Worm (Caenorhabditis elegans) whole organism, young adult: ENCODE data around the gene sdf-9.

Source experiments
- B0019.2 ChIP-seq: fragments of 200-800 bp; sonication (Bioruptor generic); conservative IDR thresholded peaks from 2 replicates; pipeline ENCODE4 v1.3.6; 2022; ENCODE audit warnings: missing genetic modification reagents, missing genetic modification characterization, missing compliant biosample characterization
- C17E4.6 ChIP-seq: fragments of 200-800 bp; sonication (Bioruptor generic); IDR thresholded peaks from 2 replicates; pipeline ENCODE4 v1.3.6; 2022; ENCODE audit warnings: missing genetic modification reagents, missing genetic modification characterization, missing compliant biosample characterization
- D2030.7 ChIP-seq: fragments of 200-800 bp; sonication (Bioruptor generic); IDR thresholded peaks from 2 replicates; pipeline ENCODE4 v1.3.6; 2022; ENCODE audit warnings: missing genetic modification reagents, missing genetic modification characterization, missing compliant biosample characterization
- F37B4.10 ChIP-seq: fragments of 200-800 bp; sonication (Bioruptor generic); IDR thresholded peaks from 2 replicates; pipeline ENCODE4 v1.3.6; 2022; ENCODE audit warnings: missing genetic modification characterization, missing compliant biosample characterization
- F49E8.2 ChIP-seq: sonication (generic microtip); optimal IDR thresholded peaks from 3 replicates; lab custom pipeline; 2017; ENCODE audit warnings: missing genetic modification characterization, mild to moderate bottlenecking, missing compliant biosample characterization, antibody characterized with exemption, moderate library complexity; ENCODE audit not compliant: insufficient read depth
- F57C9.4 ChIP-seq: sonication (generic microtip); optimal IDR thresholded peaks from 2 replicates; lab custom pipeline; 2017; ENCODE audit warnings: mild to moderate bottlenecking, missing genetic modification characterization, missing compliant biosample characterization
- K12H6.12 ChIP-seq: fragments of 200-800 bp; sonication (Bioruptor generic); optimal IDR thresholded peaks from 2 replicates; lab custom pipeline; 2018; ENCODE audit warnings: mild to moderate bottlenecking, missing genetic modification characterization, missing compliant biosample characterization
- Y56A3A.18 ChIP-seq: fragments of 200-800 bp; sonication (Bioruptor generic); IDR thresholded peaks from 2 replicates; pipeline ENCODE4 v1.3.6; 2022; ENCODE audit warnings: missing genetic modification reagents, missing genetic modification characterization, missing compliant biosample characterization
- ZK185.1 ChIP-seq: sonication (generic microtip); optimal IDR thresholded peaks from 2 replicates; lab custom pipeline; 2016; ENCODE audit warnings: mild to moderate bottlenecking, missing genetic modification characterization, missing compliant biosample characterization; ENCODE audit not compliant: poor library complexity, severe bottlenecking
- attf-5 ChIP-seq: fragments of 200-800 bp; sonication (Bioruptor generic); optimal IDR thresholded peaks from 2 replicates; lab custom pipeline; 2018; ENCODE audit warnings: mild to moderate bottlenecking, missing genetic modification characterization, missing compliant biosample characterization
- bed-1 ChIP-seq: fragments of 200-800 bp; sonication (Bioruptor generic); IDR thresholded peaks from 2 replicates; pipeline ENCODE4 v1.3.6; 2022; ENCODE audit warnings: missing genetic modification reagents, missing genetic modification characterization, missing compliant biosample characterization
- bed-2 ChIP-seq: fragments of 200-800 bp; sonication (Bioruptor generic); IDR thresholded peaks from 2 replicates; pipeline ENCODE4 v1.3.6; 2022; ENCODE audit warnings: missing genetic modification reagents, missing genetic modification characterization, missing compliant biosample characterization
- ccch-3 ChIP-seq: fragments of 200-800 bp; sonication (Bioruptor generic); optimal IDR thresholded peaks from 2 replicates; lab custom pipeline; 2018; ENCODE audit warnings: mild to moderate bottlenecking, missing genetic modification characterization, missing compliant biosample characterization
- ceh-27 ChIP-seq: fragments of 200-800 bp; sonication (Bioruptor generic); optimal IDR thresholded peaks from 2 replicates; lab custom pipeline; 2018; ENCODE audit warnings: mild to moderate bottlenecking, missing genetic modification characterization, moderate library complexity, missing compliant biosample characterization
- ceh-40 ChIP-seq: fragments of 200-800 bp; sonication (Bioruptor generic); IDR thresholded peaks from 2 replicates; pipeline ENCODE4 v1.3.6; 2022; ENCODE audit warnings: missing genetic modification characterization, missing compliant biosample characterization
- ceh-58 ChIP-seq: fragments of 200-800 bp; sonication (Bioruptor generic); IDR thresholded peaks from 2 replicates; pipeline ENCODE4 v1.3.6; 2022; ENCODE audit warnings: missing genetic modification characterization, missing compliant biosample characterization
- ceh-79 ChIP-seq: sonication (generic microtip); optimal IDR thresholded peaks from 2 replicates; lab custom pipeline; 2017; ENCODE audit warnings: mild to moderate bottlenecking, missing genetic modification characterization, missing compliant biosample characterization
- dox-1 ChIP-seq: fragments of 200-800 bp; sonication (Bioruptor generic); IDR thresholded peaks from 2 replicates; pipeline ENCODE4 v1.3.6; 2022; ENCODE audit warnings: missing genetic modification reagents, missing genetic modification characterization, missing compliant biosample characterization
- dpff-1 ChIP-seq: sonication (generic microtip); optimal IDR thresholded peaks from 2 replicates; lab custom pipeline; 2017; ENCODE audit warnings: mild to moderate bottlenecking, missing genetic modification characterization, missing compliant biosample characterization
- egrh-3 ChIP-seq: fragments of 200-800 bp; sonication (Bioruptor generic); IDR thresholded peaks from 2 replicates; pipeline ENCODE4 v1.3.6; 2022; ENCODE audit warnings: missing genetic modification reagents, missing genetic modification characterization, missing compliant biosample characterization
- fkh-3 ChIP-seq: sonication (generic microtip); optimal IDR thresholded peaks from 2 replicates; lab custom pipeline; 2016; ENCODE audit warnings: mild to moderate bottlenecking, missing genetic modification characterization, missing compliant biosample characterization
- hlh-12 ChIP-seq: sonication (generic microtip); optimal IDR thresholded peaks from 2 replicates; lab custom pipeline; 2016; ENCODE audit warnings: missing genetic modification characterization, missing compliant biosample characterization
- hmg-20 ChIP-seq: fragments of 200-800 bp; sonication (Bioruptor generic); IDR thresholded peaks from 2 replicates; pipeline ENCODE4 v1.3.6; 2022; ENCODE audit warnings: missing genetic modification reagents, missing genetic modification characterization, missing compliant biosample characterization
- hsf-1 ChIP-seq: fragments of 200-800 bp; sonication (Bioruptor generic); IDR thresholded peaks from 2 replicates; pipeline ENCODE4 v1.3.6; 2022; ENCODE audit warnings: missing genetic modification reagents, missing genetic modification characterization, missing compliant biosample characterization
- lag-1 ChIP-seq: fragments of 200-800 bp; sonication (Bioruptor generic); IDR thresholded peaks from 2 replicates; pipeline ENCODE4 v1.3.6; 2022; ENCODE audit warnings: missing genetic modification reagents, missing genetic modification characterization, missing compliant biosample characterization
- let-526 ChIP-seq: fragments of 200-800 bp; sonication (Bioruptor generic); IDR thresholded peaks from 2 replicates; pipeline ENCODE4 v1.3.6; 2022; ENCODE audit warnings: missing genetic modification reagents, missing genetic modification characterization, missing compliant biosample characterization
- lir-1 ChIP-seq: fragments of 200-800 bp; sonication (Bioruptor generic); conservative IDR thresholded peaks from 2 replicates; pipeline ENCODE4 v1.3.6; 2022; ENCODE audit warnings: missing genetic modification reagents, missing genetic modification characterization, missing compliant biosample characterization
- madf-3 ChIP-seq: fragments of 200-800 bp; sonication (Bioruptor generic); IDR thresholded peaks from 2 replicates; pipeline ENCODE4 v1.3.6; 2022; ENCODE audit warnings: missing genetic modification reagents, missing genetic modification characterization, missing compliant biosample characterization
- madf-8 ChIP-seq: fragments of 200-800 bp; sonication (Bioruptor generic); conservative IDR thresholded peaks from 2 replicates; pipeline ENCODE4 v1.3.6; 2022; ENCODE audit warnings: missing genetic modification reagents, missing genetic modification characterization, missing compliant biosample characterization
- mcd-1 ChIP-seq: fragments of 200-800 bp; sonication (Bioruptor generic); IDR thresholded peaks from 2 replicates; pipeline ENCODE4 v1.3.6; 2022; ENCODE audit warnings: missing genetic modification reagents, missing genetic modification characterization, missing compliant biosample characterization
- nhr-120 ChIP-seq: fragments of 200-800 bp; sonication (Bioruptor generic); IDR thresholded peaks from 2 replicates; pipeline ENCODE4 v1.3.6; 2022; ENCODE audit warnings: missing genetic modification characterization, missing compliant biosample characterization
- nhr-80 ChIP-seq: sonication (generic microtip); optimal IDR thresholded peaks from 2 replicates; lab custom pipeline; 2016; ENCODE audit warnings: missing genetic modification characterization, missing compliant biosample characterization
- nhr-90 ChIP-seq: sonication (generic microtip); optimal IDR thresholded peaks from 2 replicates; lab custom pipeline; 2016; ENCODE audit warnings: missing genotype, mild to moderate bottlenecking, missing genetic modification characterization, missing compliant biosample characterization
- rpc-1 ChIP-seq, 2 experiments: fragments of 150-350 bp in 1 of 2; sonication (generic microtip) in 1 of 2; optimal IDR thresholded peaks; 2 replicates each; lab custom pipeline; 2014 to 2018; ENCODE audit warnings: missing biosample characterization in 1 of 2, missing genetic modification characterization in 1 of 2, missing genetic modification reagents in 1 of 2, missing genotype in 1 of 2
- tbp1 ChIP-seq: fragments of 200-800 bp; sonication (Bioruptor generic); optimal IDR thresholded peaks from 2 replicates; lab custom pipeline; 2018; ENCODE audit warnings: mild to moderate bottlenecking, missing genetic modification characterization, missing compliant biosample characterization
- tbx-9 ChIP-seq: sonication (generic microtip); optimal IDR thresholded peaks from 2 replicates; lab custom pipeline; 2016; ENCODE audit warnings: borderline replicate concordance, missing genetic modification characterization, inconsistent platforms, missing compliant biosample characterization
- zfh-2 ChIP-seq: fragments of 200-800 bp; sonication (Bioruptor generic); conservative IDR thresholded peaks from 2 replicates; pipeline ENCODE4 v1.3.6; 2022; ENCODE audit warnings: missing genetic modification reagents, missing genetic modification characterization, missing compliant biosample characterization
- ztf-22 ChIP-seq: fragments of 200-800 bp; sonication (Bioruptor generic); optimal IDR thresholded peaks from 2 replicates; lab custom pipeline; 2018; ENCODE audit warnings: mild to moderate bottlenecking, missing genetic modification characterization, moderate library complexity, missing compliant biosample characterization
- ztf-3 ChIP-seq: fragments of 200-800 bp; sonication (Bioruptor generic); optimal IDR thresholded peaks from 2 replicates; lab custom pipeline; 2018; ENCODE audit warnings: mild to moderate bottlenecking, missing genetic modification characterization, missing compliant biosample characterization

Gene sdf-9

DNA sequence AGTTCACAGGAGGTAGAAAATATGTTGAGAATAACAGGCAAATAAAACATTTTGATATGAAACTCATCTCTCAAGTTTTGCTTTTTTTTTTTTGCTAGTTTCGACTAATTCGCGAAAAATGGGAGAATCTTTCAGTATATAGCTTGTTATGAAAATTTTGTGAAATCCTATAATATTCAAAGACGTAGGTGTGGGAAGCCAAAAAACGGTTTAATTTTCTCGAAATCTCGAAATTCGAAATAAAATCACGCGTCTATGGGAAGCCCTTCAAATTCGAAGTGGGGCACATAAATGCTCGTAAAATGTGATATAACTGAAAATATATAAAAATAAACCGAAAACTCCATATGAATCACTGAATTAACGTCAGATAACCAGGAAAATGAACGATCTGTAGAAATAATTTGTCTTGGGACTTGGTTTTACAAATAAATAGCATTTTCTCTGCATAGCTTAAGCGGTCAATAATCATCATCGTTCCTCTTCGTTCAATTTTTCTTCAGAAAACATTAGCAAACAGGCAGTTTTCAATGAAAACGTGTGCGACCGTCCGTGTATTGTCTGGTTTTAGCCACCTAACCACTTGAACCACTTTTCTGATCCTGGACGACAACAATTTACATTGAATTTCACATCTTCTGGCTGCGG is 27.1 kb downstream of the sdf-9 start, which contains the start of the genes gcy-22 and grl-14:
Gene gcy-22, minus strand, starts transcription at position 101 of the 648 bp plus-strand sequence.
Gene grl-14, plus strand, starts transcription at position 598 of the 648 bp plus-strand sequence.
- TF ChIP-seq rpc-1 (optimal IDR thresholded peaks at IDR 0.05; lab: Kevin White, UChicago), result no peak
- TF ChIP-seq rpc-1 (tag; optimal IDR thresholded peaks at IDR 0.05; lab: Kevin White, UChicago), result no peak
- TF ChIP-seq let-526 (GFP tag; lab: Robert Waterston, UW), result no peak
- no peak for TF ChIP-seq ceh-58
- no peak for TF ChIP-seq hsf-1 (GFP tag; lab: Robert Waterston, UW)
- TF ChIP-seq nhr-120 (GFP tag; lab: Robert Waterston, UW), result no peak
- no peak for TF ChIP-seq ztf-3 (GFP tag; lab: Kevin White, UChicago)
- TF ChIP-seq fkh-3, result no peak
- TF ChIP-seq F37B4.10 (GFP tag; lab: Robert Waterston, UW), result no peak
- no peak for TF ChIP-seq Y56A3A.18

DNA sequence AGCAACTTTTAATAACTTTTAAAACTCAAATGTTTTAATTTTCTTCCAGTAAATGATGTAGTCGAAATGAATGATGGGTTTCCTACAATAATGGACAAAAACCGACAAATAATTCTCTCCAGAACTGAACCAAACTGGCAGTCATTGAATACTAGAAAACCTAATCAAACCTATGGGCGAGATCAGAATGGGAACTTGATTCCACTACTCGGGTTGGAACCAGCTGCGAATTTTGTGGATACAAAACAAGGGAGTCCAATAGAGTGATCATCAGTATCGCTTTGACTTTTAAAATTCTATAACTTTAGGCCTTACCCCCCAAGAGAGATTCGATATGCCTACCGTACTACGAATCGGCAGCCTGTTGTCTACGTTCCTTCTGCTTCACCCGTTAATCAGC is 28.6 kb downstream of the sdf-9 start:
- TF ChIP-seq C17E4.6 (GFP tag; lab: Robert Waterston, UW) (no peak), egrh-3 (no peak), tbx-9 (tag; lab: Kevin White, UChicago) (no peak), ztf-22 (GFP tag; lab: Kevin White, UChicago) (no peak), lir-1 (no peak), bed-1 (no peak), dpff-1 (no peak), hlh-12 (tag; lab: Kevin White, UChicago) (no peak), B0019.2 (GFP tag; lab: Robert Waterston, UW) (no peak), rpc-1 (optimal IDR thresholded peaks at IDR 0.05; lab: Kevin White, UChicago) (no peak), rpc-1 (tag; optimal IDR thresholded peaks at IDR 0.05; lab: Kevin White, UChicago) (no peak), madf-8 (GFP tag; lab: Robert Waterston, UW) (no peak), F49E8.2 (tag; lab: Kevin White, UChicago) (no peak), F57C9.4 (tag; lab: Kevin White, UChicago) (no peak)

DNA sequence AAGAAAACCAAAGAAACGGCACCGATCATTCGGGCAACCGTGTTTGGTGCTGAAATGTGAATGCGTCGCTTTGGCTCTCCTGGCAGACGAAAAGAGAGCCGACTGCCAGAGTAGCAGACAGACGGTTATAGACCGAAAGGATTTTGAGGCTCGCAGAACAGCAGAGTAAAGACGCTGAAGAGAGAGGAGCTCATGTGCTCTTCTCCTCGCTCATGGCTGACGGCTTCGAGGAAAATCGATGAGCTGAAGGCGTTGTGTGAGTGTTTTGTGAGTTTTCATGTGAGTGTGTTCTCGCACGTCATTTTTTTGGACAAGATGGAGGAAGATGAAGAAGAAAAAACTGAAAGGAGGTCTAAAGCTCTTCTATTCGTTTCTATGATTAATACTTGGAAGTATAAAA is 30.8 kb downstream of the sdf-9 start, which contains the start of gene sbt-1:
Gene sbt-1, minus strand, starts transcription at position 62 of the 400 bp plus-strand sequence.
- TF ChIP-seq ceh-27 (GFP tag; lab: Kevin White, UChicago), result peak; percentile 6
- TF ChIP-seq K12H6.12, result peak; percentile 58
- peak; percentile 64 for TF ChIP-seq zfh-2 (GFP tag; lab: Robert Waterston, UW)
- no peak for TF ChIP-seq madf-3
- TF ChIP-seq hmg-20 (GFP tag; lab: Robert Waterston, UW), result no peak
- no peak for TF ChIP-seq D2030.7
- 0 out of 2 replicates have a peak, but pooled peaks have one; percentile 15 for TF ChIP-seq bed-2 (GFP tag; lab: Robert Waterston, UW)
- TF ChIP-seq mcd-1 (GFP tag; lab: Robert Waterston, UW), result peak; percentile 45; the same call in 1 of the 2 replicates
- TF ChIP-seq ZK185.1 (tag; lab: Kevin White, UChicago), result peak; percentile 37
- TF ChIP-seq attf-5 (GFP tag; lab: Kevin White, UChicago), result peak; percentile 13
- peak; percentile 32 for TF ChIP-seq lir-1
- TF ChIP-seq dox-1 (GFP tag; lab: Robert Waterston, UW), result no peak
- TF ChIP-seq egrh-3, result 0 out of 2 replicates have a peak, but pooled peaks have one; percentile 7

ce11 chrV:20829511-20829910 is 31.5 kb downstream of the sdf-9 start, which contains the start of gene num-1:
Gene num-1, plus strand, starts transcription at chrV:20829811.
- TF ChIP-seq nhr-80 (no peak), lag-1 (no peak), ceh-40 (GFP tag; lab: Robert Waterston, UW) (no peak), ceh-79 (tag; lab: Kevin White, UChicago) (no peak), nhr-90 (no peak), ccch-3 (GFP tag; lab: Kevin White, UChicago) (no peak), egrh-3 (no peak), tbp1 (no peak)
